Worm (Caenorhabditis elegans) whole organism, dauer: ENCODE data around the gene ZK899.1.

Experiments
- unc-62 ChIP-seq: sonication (generic microtip); optimal IDR thresholded peaks from 2 replicates; lab custom pipeline; 2017; ENCODE audit warnings: missing biosample characterization, missing genetic modification reagents, missing genetic modification characterization

ZK899.1 gene

ce11 chrX:9446177-9446694 lies at the start of gene ZK899.1:
Gene ZK899.1 (plus strand): TSS chrX:9446644.
- no peak for TF ChIP-seq unc-62 (GFP tag; lab: Kevin White, UChicago)

- no peak for TF ChIP-seq unc-62 (GFP tag; lab: Kevin White, UChicago)
Observed at ce11 chrX:9397401-9397800, 49.0 kb upstream of the ZK899.1 start, which contains the start of gene fln-2. Gene fln-2 (plus strand): TSS chrX:9397701.

ce11 chrX:9401963-9402362 lies 44.5 kb upstream of the ZK899.1 start:
- TF ChIP-seq unc-62 (GFP tag; lab: Kevin White, UChicago), result no peak

DNA sequence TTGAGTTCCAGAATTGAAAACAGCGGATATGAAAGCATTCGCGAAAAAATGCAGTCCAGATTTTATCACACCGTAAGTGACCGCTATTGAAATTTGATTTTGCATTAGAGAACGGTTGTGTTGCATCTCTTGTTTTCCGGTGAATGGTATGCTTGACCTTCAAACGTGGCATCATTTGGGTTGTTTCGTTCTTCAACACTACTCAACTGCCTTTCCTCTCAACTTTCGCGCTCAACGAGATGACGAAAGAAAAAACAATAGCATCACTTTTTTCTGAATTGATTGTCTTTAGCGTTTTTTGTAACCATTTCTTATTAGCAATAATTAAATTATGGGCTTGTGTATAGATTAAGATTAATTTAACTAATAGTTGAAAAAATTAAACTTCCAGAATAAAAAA lies 44.0 kb upstream of the ZK899.1 start:
- TF ChIP-seq unc-62 (GFP tag; lab: Kevin White, UChicago), result no peak

DNA sequence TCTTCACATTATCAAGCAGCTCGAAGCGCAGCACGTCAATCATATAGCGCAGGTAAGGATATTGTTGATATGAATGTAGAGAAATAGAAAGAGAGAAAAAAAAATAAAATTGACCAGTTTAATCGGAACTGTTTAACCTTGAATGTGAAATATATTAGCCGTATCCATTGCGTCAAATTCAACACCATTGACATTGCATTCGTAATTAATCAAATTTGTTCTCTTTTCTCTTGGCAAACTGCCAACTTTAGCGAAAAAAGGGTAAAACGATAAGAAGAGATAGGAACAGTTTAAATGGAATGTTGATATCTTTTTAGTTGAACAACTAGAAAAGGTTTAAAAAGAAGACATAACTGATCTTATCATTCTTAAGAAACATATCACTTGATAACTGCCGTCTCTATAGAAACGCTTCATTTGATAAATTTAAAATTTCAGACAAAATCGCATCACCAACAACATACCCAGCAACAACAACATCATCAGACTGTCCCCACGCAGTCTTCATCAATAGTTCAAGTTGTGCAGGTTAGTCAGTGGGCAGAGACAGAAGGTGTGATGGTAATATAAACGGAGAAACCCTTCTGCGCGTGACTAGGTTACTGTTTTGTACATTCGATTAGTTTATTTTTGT lies 42.7 kb upstream of the ZK899.1 start:
- TF ChIP-seq unc-62 (GFP tag; lab: Kevin White, UChicago), result no peak

- no peak for TF ChIP-seq unc-62 (GFP tag; lab: Kevin White, UChicago)
Observed at ce11 chrX:9405922-9406321, 40.5 kb upstream of the ZK899.1 start.

DNA sequence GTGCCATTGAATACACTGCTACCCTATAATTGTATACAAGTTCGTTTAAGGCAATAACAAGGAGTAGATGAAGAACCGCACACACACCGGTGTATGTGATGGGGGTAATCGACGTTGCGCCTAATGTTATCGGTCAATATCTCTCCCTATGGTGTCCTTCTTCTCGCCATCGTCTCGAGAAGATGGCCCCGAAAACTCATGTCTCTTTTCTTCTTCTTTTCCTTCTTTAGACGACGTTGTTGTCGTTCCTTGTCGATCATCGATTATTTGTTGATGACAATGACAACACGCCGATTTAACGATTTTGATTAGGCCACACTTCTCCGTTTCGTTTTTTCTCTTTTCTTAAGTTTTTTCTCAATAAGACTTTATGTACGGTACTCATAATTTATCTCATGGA lies 37.3 kb upstream of the ZK899.1 start:
- no peak for TF ChIP-seq unc-62 (GFP tag; lab: Kevin White, UChicago)

- no peak for TF ChIP-seq unc-62 (GFP tag; lab: Kevin White, UChicago)
Observed at ce11 chrX:9410747-9411146, 35.7 kb upstream of the ZK899.1 start.

ce11 chrX:9411675-9412074 lies 34.8 kb upstream of the ZK899.1 start:
- TF ChIP-seq unc-62 (GFP tag; lab: Kevin White, UChicago), result no peak

- no peak for TF ChIP-seq unc-62 (GFP tag; lab: Kevin White, UChicago)
Observed at ce11 chrX:9417326-9417725, 29.1 kb upstream of the ZK899.1 start.

ce11 chrX:9417948-9418347 lies 28.5 kb upstream of the ZK899.1 start:
- no peak for TF ChIP-seq unc-62 (GFP tag; lab: Kevin White, UChicago)

ce11 chrX:9428059-9428458 lies 18.4 kb upstream of the ZK899.1 start, which contains the start of gene B0272.4:
Gene B0272.4 (plus strand): TSS chrX:9428431.
- TF ChIP-seq unc-62 (GFP tag; lab: Kevin White, UChicago), result no peak

- TF ChIP-seq unc-62 (GFP tag; lab: Kevin White, UChicago), result no peak
Observed at ce11 chrX:9431002-9431482, 15.4 kb upstream of the ZK899.1 start, which contains the start of gene B0272.3. Gene B0272.3 (plus strand): TSS chrX:9431432.

DNA sequence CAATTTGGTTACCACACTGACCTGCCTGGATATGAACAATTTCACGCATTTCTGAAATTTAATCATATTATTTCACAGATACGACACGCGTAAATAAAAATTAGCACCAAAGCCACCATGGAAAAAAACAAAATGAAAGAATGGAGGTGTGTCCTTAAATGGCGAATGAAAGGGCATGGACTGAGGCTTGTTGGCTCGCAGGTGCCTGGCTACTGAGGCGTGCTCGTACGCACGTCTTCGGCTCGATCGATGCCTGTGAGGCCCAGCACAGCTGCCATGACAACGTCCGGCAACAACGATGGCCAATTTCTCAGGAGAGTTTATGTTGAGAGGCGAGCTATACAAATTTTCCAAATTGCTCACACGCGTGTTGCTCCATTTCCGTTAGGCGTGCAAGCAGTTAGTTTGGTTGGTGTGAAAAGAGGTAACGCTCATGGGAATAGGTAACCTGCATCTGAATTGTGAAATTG lies 9.6 kb upstream of the ZK899.1 start, which contains the start of gene tbb-4:
Gene tbb-4, minus strand, starts transcription at position 51 of the 470 bp plus-strand sequence.
- TF ChIP-seq unc-62 (GFP tag; lab: Kevin White, UChicago), result no peak

DNA sequence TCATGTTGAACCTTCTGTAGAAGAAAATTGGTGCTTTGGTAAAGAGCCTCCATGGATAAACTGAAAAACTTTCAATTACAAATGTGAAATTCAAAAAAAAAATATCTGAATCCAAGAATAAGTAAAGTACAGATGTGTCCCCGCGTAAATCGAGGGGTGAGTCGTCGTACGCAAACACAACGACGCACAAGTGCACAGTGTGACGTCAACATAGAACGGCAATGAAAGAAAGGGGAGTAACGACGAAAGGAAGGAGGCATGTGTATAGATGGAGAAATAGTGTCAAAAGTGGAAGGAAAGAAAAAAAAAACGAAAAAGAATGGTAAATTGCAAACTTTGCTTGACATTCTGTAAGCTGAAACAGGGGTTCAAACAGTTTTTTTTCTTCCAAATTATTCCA lies 4.9 kb upstream of the ZK899.1 start, which contains the start of gene memb-1:
Gene memb-1, minus strand, starts transcription at position 60 of the 400 bp plus-strand sequence.
- no peak for TF ChIP-seq unc-62 (GFP tag; lab: Kevin White, UChicago)

DNA sequence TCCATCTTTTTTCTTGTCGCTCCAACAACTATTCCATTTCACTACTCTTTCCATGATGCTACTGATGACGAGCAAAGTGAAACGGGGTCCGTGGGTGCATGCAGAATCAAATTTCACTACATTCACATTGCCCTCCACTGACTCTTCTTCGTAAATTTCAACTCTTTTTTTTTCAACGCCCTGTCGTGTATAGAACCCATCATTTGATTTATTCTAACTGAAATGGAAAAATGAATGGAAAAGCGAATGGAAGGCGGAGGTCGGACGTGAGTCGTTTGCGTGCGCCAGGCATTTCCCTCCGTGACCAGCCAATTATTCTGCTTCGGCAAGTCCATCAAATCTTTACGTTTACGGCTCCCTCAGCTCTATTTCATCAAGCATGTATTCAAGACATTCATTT lies 2.6 kb upstream of the ZK899.1 start:
- no peak for TF ChIP-seq unc-62 (GFP tag; lab: Kevin White, UChicago)

DNA sequence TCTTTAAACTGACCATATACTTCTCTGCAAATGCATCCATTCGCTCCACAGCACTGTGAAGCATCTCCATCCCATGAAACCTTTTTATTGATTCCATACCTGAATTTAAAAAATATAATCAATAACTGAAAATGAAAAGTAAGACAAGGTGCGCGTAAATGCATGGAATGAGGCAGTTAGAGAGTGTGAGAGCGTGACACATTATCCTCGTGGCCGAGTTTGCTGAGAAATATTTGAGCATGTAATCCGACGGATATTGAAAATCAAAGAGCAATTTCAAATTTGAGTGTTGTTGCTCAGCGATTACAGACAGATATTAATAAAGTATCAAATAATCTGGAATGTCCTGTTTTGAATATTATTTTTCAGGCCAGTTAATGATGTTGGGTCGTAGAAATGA lies 2.9 kb downstream of the ZK899.1 start, which contains the start of gene ZK899.7:
Gene ZK899.7, minus strand, starts transcription at position 101 of the 400 bp plus-strand sequence.
- TF ChIP-seq unc-62 (GFP tag; lab: Kevin White, UChicago), result no peak
